Worm (Caenorhabditis elegans): Measurements from ENCODE around the gene F20D12.12.

F20D12.12 gene

ce11 chrIV:7931873-7932272 is 15.4 kb upstream of the F20D12.12 start:
- TF ChIP-seq zag-1 (tag; optimal IDR thresholded peaks at IDR 0.05): no peak
- no peak for TF ChIP-seq ztf-4 (tag; optimal IDR thresholded peaks at IDR 0.05)
- no peak for TF ChIP-seq ztf-11 (tag; optimal IDR thresholded peaks at IDR 0.05)
- no peak for TF ChIP-seq mab-5 (tag; optimal IDR thresholded peaks at IDR 0.05)
- TF ChIP-seq unc-62 (GFP tag; optimal IDR thresholded peaks at IDR 0.05): no peak

ce11 chrIV:7933733-7934132 is 13.5 kb upstream of the F20D12.12 start, which contains the start of gene bbs-2:
Gene bbs-2 (plus strand): TSS chrIV:7934033.
- TF ChIP-seq nhr-10 (tag; optimal IDR thresholded peaks at IDR 0.05): no peak
- TF ChIP-seq ZK546.5 (tag; optimal IDR thresholded peaks at IDR 0.05): no peak
- TF ChIP-seq Y55F3AM.14 (GFP tag; optimal IDR thresholded peaks at IDR 0.05): no peak
- no peak for TF ChIP-seq unc-62 (GFP tag; optimal IDR thresholded peaks at IDR 0.05)
- no peak for TF ChIP-seq ceh-16 (tag; optimal IDR thresholded peaks at IDR 0.05)
- TF ChIP-seq egl-27 (tag; optimal IDR thresholded peaks at IDR 0.05): no peak
- TF ChIP-seq dmd-4 (tag; optimal IDR thresholded peaks at IDR 0.05): no peak
- no peak for TF ChIP-seq snpc-4 (tag; optimal IDR thresholded peaks at IDR 0.05)
- TF ChIP-seq nhr-6 (tag; optimal IDR thresholded peaks at IDR 0.05): no peak
- TF ChIP-seq nhr-12 (tag; optimal IDR thresholded peaks at IDR 0.05): no peak
- TF ChIP-seq unc-39 (tag; optimal IDR thresholded peaks at IDR 0.05): no peak
- TF ChIP-seq alr-1 (tag; optimal IDR thresholded peaks at IDR 0.05): no peak
- no peak for TF ChIP-seq sma-3 (GFP tag; optimal IDR thresholded peaks at IDR 0.05)
- TF ChIP-seq fos-1 (tag; optimal IDR thresholded peaks at IDR 0.05): no peak

ce11 chrIV:7938834-7939233 is 8.4 kb upstream of the F20D12.12 start, which contains the start of gene F20D12.7:
Gene F20D12.7 (minus strand): TSS chrIV:7938934.
- TF ChIP-seq R02D3.7 (tag; optimal IDR thresholded peaks at IDR 0.05): no peak
- no peak for TF ChIP-seq mdl-1 (tag; optimal IDR thresholded peaks at IDR 0.05)
- TF ChIP-seq crh-2 (tag; optimal IDR thresholded peaks at IDR 0.05): no peak
- no peak for TF ChIP-seq egl-27 (tag; optimal IDR thresholded peaks at IDR 0.05)
- no peak for TF ChIP-seq mbf-1 (tag; optimal IDR thresholded peaks at IDR 0.05)
- no peak for TF ChIP-seq ama-1 (optimal IDR thresholded peaks at IDR 0.05)
- no peak for TF ChIP-seq elt-1 (tag; optimal IDR thresholded peaks at IDR 0.05)
- TF ChIP-seq ztf-11 (tag; optimal IDR thresholded peaks at IDR 0.05): no peak
- no peak for TF ChIP-seq ceh-82 (tag; optimal IDR thresholded peaks at IDR 0.05)
- TF ChIP-seq snpc-4 (tag; optimal IDR thresholded peaks at IDR 0.05): no peak
- no peak for TF ChIP-seq aly-2 (tag; optimal IDR thresholded peaks at IDR 0.05)
- no peak for TF ChIP-seq unc-62 (GFP tag; optimal IDR thresholded peaks at IDR 0.05)
- no peak for TF ChIP-seq F13H6.1 (tag; optimal IDR thresholded peaks at IDR 0.05)
- no peak for TF ChIP-seq lin-39 (tag; optimal IDR thresholded peaks at IDR 0.05)
- no peak for TF ChIP-seq ceh-16 (tag; optimal IDR thresholded peaks at IDR 0.05)
- no peak for TF ChIP-seq blmp-1 (tag; optimal IDR thresholded peaks at IDR 0.05; ENCODE audit: insufficient read depth)
- TF ChIP-seq nhr-10 (tag; optimal IDR thresholded peaks at IDR 0.05): no peak

ce11 chrIV:7940919-7941318 is 6.3 kb upstream of the F20D12.12 start, which contains the start of gene exc-9:
Gene exc-9 (minus strand): TSS chrIV:7941019.
- TF ChIP-seq F13H6.1 (tag; optimal IDR thresholded peaks at IDR 0.05) (no peak), aly-2 (tag; optimal IDR thresholded peaks at IDR 0.05) (no peak), ceh-16 (tag; optimal IDR thresholded peaks at IDR 0.05) (no peak), zag-1 (tag; optimal IDR thresholded peaks at IDR 0.05) (no peak), nhr-11 (tag; optimal IDR thresholded peaks at IDR 0.05) (no peak), sem-4 (tag; optimal IDR thresholded peaks at IDR 0.05) (no peak), ZK546.5 (tag; optimal IDR thresholded peaks at IDR 0.05) (no peak), unc-62 (GFP tag; optimal IDR thresholded peaks at IDR 0.05) (no peak), lsy-2 (tag; optimal IDR thresholded peaks at IDR 0.05) (no peak), nhr-12 (tag; optimal IDR thresholded peaks at IDR 0.05) (no peak), peb-1 (tag; optimal IDR thresholded peaks at IDR 0.05) (no peak), C34F6.9 (tag; optimal IDR thresholded peaks at IDR 0.05) (no peak), fos-1 (tag; optimal IDR thresholded peaks at IDR 0.05) (no peak), sma-3 (GFP tag; optimal IDR thresholded peaks at IDR 0.05) (no peak), Y55F3AM.14 (GFP tag; optimal IDR thresholded peaks at IDR 0.05) (no peak), egl-27 (tag; optimal IDR thresholded peaks at IDR 0.05) (no peak), nhr-25 (tag; optimal IDR thresholded peaks at IDR 0.05) (no peak), ztf-4 (tag; optimal IDR thresholded peaks at IDR 0.05) (no peak), mbf-1 (tag; optimal IDR thresholded peaks at IDR 0.05) (no peak)

- TF ChIP-seq alr-1 (tag; optimal IDR thresholded peaks at IDR 0.05): no peak
- TF ChIP-seq blmp-1 (tag; optimal IDR thresholded peaks at IDR 0.05; ENCODE audit: insufficient read depth): peak; percentile 27
- TF ChIP-seq crh-2 (tag; optimal IDR thresholded peaks at IDR 0.05): no peak
- TF ChIP-seq mab-5 (tag; optimal IDR thresholded peaks at IDR 0.05): no peak
- TF ChIP-seq C34F6.9 (tag; optimal IDR thresholded peaks at IDR 0.05): no peak
- TF ChIP-seq ceh-16 (tag; optimal IDR thresholded peaks at IDR 0.05): no peak
- TF ChIP-seq nhr-10 (tag; optimal IDR thresholded peaks at IDR 0.05): no peak
- no peak for TF ChIP-seq ztf-1 (GFP tag; conservative IDR thresholded peaks at IDR 0.05)
- peak; percentile 29 for TF ChIP-seq nhr-129 (tag; optimal IDR thresholded peaks at IDR 0.05)
- no peak for TF ChIP-seq R02D3.7 (tag; optimal IDR thresholded peaks at IDR 0.05)
- no peak for TF ChIP-seq fos-1 (tag; optimal IDR thresholded peaks at IDR 0.05)
- TF ChIP-seq unc-55 (GFP tag; optimal IDR thresholded peaks at IDR 0.05): no peak
- TF ChIP-seq nhr-25 (tag; optimal IDR thresholded peaks at IDR 0.05): peak; percentile 54
- TF ChIP-seq lsy-2 (tag; optimal IDR thresholded peaks at IDR 0.05): no peak
Measured at ce11 chrIV:7943272-7943671, 4.0 kb upstream of the F20D12.12 start.
